Worm (Caenorhabditis elegans) whole organism, L4/young adult: ENCODE results near the gene ZK84.4.

Experiments
- W03F9.2 ChIP-seq: fragments of 150-350 bp; optimal IDR thresholded peaks from 2 replicates; lab custom pipeline; 2014; ENCODE audit warnings: missing biosample characterization, missing genetic modification characterization
- dao-5 ChIP-seq: sonication (generic microtip); optimal IDR thresholded peaks from 2 replicates; lab custom pipeline; 2016; ENCODE audit warnings: missing genotype, missing genetic modification characterization, moderate library complexity, missing compliant biosample characterization
- him-1 ChIP-seq: sonication (generic microtip); optimal IDR thresholded peaks from 2 replicates; lab custom pipeline; 2016; ENCODE audit warnings: missing genotype, missing genetic modification reagents, missing genetic modification characterization, missing compliant biosample characterization

ZK84.4 gene

ce11 chrII:5964962-5965361 lies 43.8 kb downstream of the ZK84.4 start:
- TF ChIP-seq dao-5 (tag; lab: Kevin White, UChicago): no peak
- no peak for TF ChIP-seq him-1 (tag; lab: Kevin White, UChicago)
- TF ChIP-seq W03F9.2: no peak

- no peak for TF ChIP-seq him-1 (tag; lab: Kevin White, UChicago)
- TF ChIP-seq dao-5 (tag; lab: Kevin White, UChicago): no peak
- no peak for TF ChIP-seq W03F9.2
These were observed 46.4 kb downstream of the ZK84.4 start for ce11 chrII:5962343-5962742.

ce11 chrII:5961317-5961716 lies 47.5 kb downstream of the ZK84.4 start, which contains the start of gene B0034.7:
Gene B0034.7, plus strand, starts transcription at chrII:5961617.
- TF ChIP-seq dao-5 (tag; lab: Kevin White, UChicago) (no peak), him-1 (tag; lab: Kevin White, UChicago) (no peak), W03F9.2 (no peak)

- no peak for TF ChIP-seq W03F9.2
- no peak for TF ChIP-seq dao-5 (tag; lab: Kevin White, UChicago)
- TF ChIP-seq him-1 (tag; lab: Kevin White, UChicago): no peak
These were observed 49.1 kb downstream of the ZK84.4 start for ce11 chrII:5959575-5960119.
